Fruit fly (Drosophila melanogaster): ENCODE data around the gene Coq5.

- TF ChIP-seq ttk (optimal IDR thresholded peaks at IDR 0.05) = no peak
- TF ChIP-seq Sin3A (optimal IDR thresholded peaks at IDR 0.05) = no peak
These were observed 33.9 kb upstream of the Coq5 start for dm6 chrX:13228208-13228606.
